Fruit fly (Drosophila melanogaster) whole organism, embryonic: ENCODE results near the gene Nsun2.

Experiments
- ATbp ChIP-seq: fragments of 200-800 bp; sonication (Bioruptor generic); optimal IDR thresholded peaks from 2 replicates; lab custom pipeline; 2017; ENCODE audit warnings: missing biosample characterization, mild to moderate bottlenecking, missing genetic modification characterization, missing genetic modification reagents
- Atf-2 ChIP-seq: fragments of 200-800 bp; sonication (Bioruptor generic); optimal IDR thresholded peaks from 2 replicates; lab custom pipeline; 2016; ENCODE audit warnings: missing biosample characterization, missing genetic modification characterization
- BtbVII ChIP-seq: fragments of 200-800 bp; sonication (Bioruptor generic); optimal IDR thresholded peaks from 3 replicates; lab custom pipeline; 2017; ENCODE audit warnings: missing biosample characterization, mild to moderate bottlenecking, missing genetic modification characterization
- CG11085 ChIP-seq: fragments of 200-800 bp; sonication (Bioruptor generic); IDR thresholded peaks from 2 replicates; pipeline ENCODE4 v1.3.6; 2022; ENCODE audit warnings: missing biosample characterization, missing genetic modification characterization
- CG12942 ChIP-seq: fragments of 200-800 bp; sonication (Bioruptor generic); optimal IDR thresholded peaks from 3 replicates; lab custom pipeline; 2016; ENCODE audit warnings: missing biosample characterization, missing genetic modification characterization
- CG13296 ChIP-seq: fragments of 200-800 bp; sonication (Bioruptor generic); optimal IDR thresholded peaks from 3 replicates; lab custom pipeline; 2018; ENCODE audit warnings: missing biosample characterization, mild to moderate bottlenecking, missing genetic modification characterization
- CG14965 ChIP-seq: fragments of 200-800 bp; sonication (Bioruptor generic); optimal IDR thresholded peaks from 2 replicates; lab custom pipeline; 2016; ENCODE audit warnings: missing biosample characterization, missing genetic modification characterization, borderline replicate concordance
- CG16813 ChIP-seq: fragments of 200-800 bp; sonication (Bioruptor generic); IDR thresholded peaks from 3 replicates; pipeline ENCODE4 v1.3.6; 2022; ENCODE audit warnings: missing biosample characterization, missing genetic modification characterization; ENCODE audit not compliant: partially characterized antibody
- CG17328 ChIP-seq: fragments of 200-800 bp; sonication (Bioruptor generic); IDR thresholded peaks from 2 replicates; pipeline ENCODE4 v1.3.6; 2022; ENCODE audit warnings: missing biosample characterization, missing genetic modification characterization
- CG17361 ChIP-seq: fragments of 200-800 bp; sonication (Bioruptor generic); IDR thresholded peaks from 3 replicates; pipeline ENCODE4 v1.3.6; 2022; ENCODE audit warnings: missing biosample characterization, missing genetic modification characterization
- CG2120 ChIP-seq: fragments of 200-800 bp; sonication (Bioruptor generic); optimal IDR thresholded peaks from 3 replicates; lab custom pipeline; 2016; ENCODE audit warnings: missing biosample characterization, missing genetic modification characterization
- CG2129 ChIP-seq: fragments of 200-800 bp; sonication (Bioruptor generic); IDR thresholded peaks from 2 replicates; pipeline ENCODE4 v1.3.6; 2022; ENCODE audit warnings: missing biosample characterization, missing genetic modification characterization; ENCODE audit not compliant: partially characterized antibody
- CG2678 ChIP-seq: fragments of 200-800 bp; sonication (Bioruptor generic); optimal IDR thresholded peaks from 3 replicates; lab custom pipeline; 2019; ENCODE audit warnings: missing biosample characterization, mild to moderate bottlenecking, missing genetic modification characterization, moderate library complexity
- CG30403 ChIP-seq: fragments of 200-800 bp; sonication (Bioruptor generic); optimal IDR thresholded peaks from 3 replicates; lab custom pipeline; 2016; ENCODE audit warnings: missing biosample characterization, missing genetic modification characterization
- CG4282 ChIP-seq: fragments of 200-800 bp; sonication (Bioruptor generic); optimal IDR thresholded peaks from 2 replicates; lab custom pipeline; 2016; ENCODE audit warnings: missing biosample characterization, missing genetic modification characterization
- CG4424 ChIP-seq: fragments of 200-800 bp; sonication (Bioruptor generic); optimal IDR thresholded peaks from 3 replicates; lab custom pipeline; 2016; ENCODE audit warnings: missing biosample characterization, missing genetic modification characterization
- CG4730 ChIP-seq: fragments of 200-800 bp; sonication (Bioruptor generic); IDR thresholded peaks from 2 replicates; pipeline ENCODE4 v1.3.6; 2022; ENCODE audit warnings: missing biosample characterization, missing genetic modification characterization
- CG4820 ChIP-seq: fragments of 200-800 bp; sonication (Bioruptor generic); optimal IDR thresholded peaks from 3 replicates; lab custom pipeline; 2016; ENCODE audit warnings: missing biosample characterization, missing genetic modification characterization
- CG7963 ChIP-seq: fragments of 200-800 bp; sonication (Bioruptor generic); IDR thresholded peaks from 3 replicates; pipeline ENCODE4 v1.3.6; 2022; ENCODE audit warnings: missing biosample characterization, missing genetic modification characterization; ENCODE audit not compliant: partially characterized antibody
- CG9215 ChIP-seq: fragments of 200-800 bp; sonication (Bioruptor generic); IDR thresholded peaks from 2 replicates; pipeline ENCODE4 v1.3.6; 2022; ENCODE audit warnings: missing biosample characterization, missing genetic modification characterization
- CG9727 ChIP-seq: fragments of 200-800 bp; sonication (Bioruptor generic); optimal IDR thresholded peaks from 3 replicates; lab custom pipeline; 2017; ENCODE audit warnings: missing biosample characterization, mild to moderate bottlenecking, missing genetic modification characterization
- CoRest ChIP-seq: fragments of 200-800 bp; sonication (Bioruptor generic); optimal IDR thresholded peaks from 3 replicates; lab custom pipeline; 2018; ENCODE audit warnings: missing biosample characterization, mild to moderate bottlenecking, missing genetic modification characterization, moderate library complexity
- CrebB ChIP-seq: fragments of 200-800 bp; sonication (Bioruptor generic); optimal IDR thresholded peaks from 3 replicates; lab custom pipeline; 2018; ENCODE audit warnings: missing biosample characterization, mild to moderate bottlenecking, missing genetic modification characterization
- Dip3 ChIP-seq: fragments of 200-800 bp; sonication (Bioruptor generic); optimal IDR thresholded peaks from 3 replicates; lab custom pipeline; 2016; ENCODE audit warnings: missing biosample characterization, missing genetic modification characterization
- Dp ChIP-seq: fragments of 200-800 bp; sonication (Bioruptor generic); optimal IDR thresholded peaks from 2 replicates; lab custom pipeline; 2018; ENCODE audit warnings: missing biosample characterization, mild to moderate bottlenecking, missing genetic modification characterization, moderate library complexity
- E2f1 ChIP-seq: fragments of 200-800 bp; sonication (Bioruptor generic); IDR thresholded peaks from 2 replicates; pipeline ENCODE4 v1.3.6; 2022; ENCODE audit warnings: missing biosample characterization, missing genetic modification characterization
- HHEX ChIP-seq: fragments of 200-800 bp; sonication (Bioruptor generic); optimal IDR thresholded peaks from 3 replicates; lab custom pipeline; 2017; ENCODE audit warnings: missing biosample characterization, mild to moderate bottlenecking, missing genetic modification characterization, missing genetic modification reagents
- Hand ChIP-seq: fragments of 200-800 bp; sonication (Bioruptor generic); optimal IDR thresholded peaks from 2 replicates; lab custom pipeline; 2017; ENCODE audit warnings: mild to moderate bottlenecking, missing biosample characterization, missing genetic modification reagents, missing genetic modification characterization
- Hey ChIP-seq: fragments of 200-800 bp; sonication (Bioruptor generic); optimal IDR thresholded peaks from 3 replicates; lab custom pipeline; 2018; ENCODE audit warnings: missing biosample characterization, mild to moderate bottlenecking, missing genetic modification characterization
- Hr3 ChIP-seq: fragments of 200-800 bp; sonication (Bioruptor generic); optimal IDR thresholded peaks from 3 replicates; lab custom pipeline; 2016; ENCODE audit warnings: missing biosample characterization, missing genetic modification characterization
- Kr ChIP-seq: fragments of 200-800 bp; sonication (Bioruptor generic); optimal IDR thresholded peaks from 2 replicates; lab custom pipeline; 2017; ENCODE audit warnings: missing biosample characterization, mild to moderate bottlenecking, missing genetic modification characterization
- NC2α ChIP-seq: fragments of 200-800 bp; sonication (Bioruptor generic); optimal IDR thresholded peaks from 2 replicates; lab custom pipeline; 2016; ENCODE audit warnings: missing biosample characterization, missing genetic modification characterization
- Opbp ChIP-seq: fragments of 200-800 bp; sonication (Bioruptor generic); IDR thresholded peaks from 3 replicates; pipeline ENCODE4 v1.3.6; 2022; ENCODE audit warnings: missing biosample characterization, missing genetic modification characterization; ENCODE audit not compliant: partially characterized antibody
- Pdp1 ChIP-seq, 2 experiments: fragments of 200-800 bp; sonication (Bioruptor generic); optimal IDR thresholded peaks; 3 replicates each; lab custom pipeline; 2016; ENCODE audit warnings: missing biosample characterization in 2 of 2, missing genetic modification characterization in 2 of 2, mild to moderate bottlenecking in 1 of 2, moderate library complexity in 1 of 2
- Sin3A ChIP-seq: fragments of >200 bp; optimal IDR thresholded peaks from 2 replicates; lab custom pipeline; 2018
- Trl ChIP-seq, 3 experiments: fragments of >200 bp in 2 of 3; fragments of 200-800 bp in 1 of 3; sonication (Bioruptor generic) in 1 of 3; optimal IDR thresholded peaks; 2 replicates in 1 of 3; 3 replicates in 2 of 3; lab custom pipeline; 2016 to 2017; ENCODE audit warnings: missing biosample characterization in 1 of 3, missing genetic modification characterization in 1 of 3
- abd-A ChIP-seq: fragments of 200-800 bp; sonication (Bioruptor generic); optimal IDR thresholded peaks from 3 replicates; lab custom pipeline; 2019; ENCODE audit warnings: missing biosample characterization, mild to moderate bottlenecking, missing genetic modification characterization, moderate library complexity
- amos ChIP-seq: fragments of 200-800 bp; sonication (Bioruptor generic); IDR thresholded peaks from 2 replicates; pipeline ENCODE4 v1.3.6; 2022; ENCODE audit warnings: missing biosample characterization, missing genetic modification characterization; ENCODE audit not compliant: partially characterized antibody
- chif ChIP-seq, 2 experiments: fragments of 200-800 bp; sonication (Bioruptor generic); optimal IDR thresholded peaks; 3 replicates each; lab custom pipeline; 2016; ENCODE audit warnings: missing biosample characterization in 2 of 2, missing genetic modification characterization in 2 of 2
- croc ChIP-seq: fragments of 200-800 bp; sonication (Bioruptor generic); conservative IDR thresholded peaks from 3 replicates; pipeline ENCODE4 v1.3.6; 2022; ENCODE audit warnings: missing biosample characterization, missing genetic modification characterization
- dan ChIP-seq: fragments of 200-800 bp; sonication (Bioruptor generic); IDR thresholded peaks from 2 replicates; pipeline ENCODE4 v1.3.6; 2022; ENCODE audit warnings: missing biosample characterization, missing genetic modification characterization
- dmrt99B ChIP-seq: fragments of 200-800 bp; sonication (Bioruptor generic); optimal IDR thresholded peaks from 2 replicates; lab custom pipeline; 2018; ENCODE audit warnings: missing biosample characterization, mild to moderate bottlenecking, missing genetic modification characterization, moderate library complexity
- gfzf ChIP-seq: fragments of 200-800 bp; sonication (Bioruptor generic); optimal IDR thresholded peaks from 2 replicates; lab custom pipeline; 2016; ENCODE audit warnings: missing biosample characterization, mild to moderate bottlenecking, missing genetic modification characterization, moderate library complexity
- kah ChIP-seq: fragments of 200-800 bp; sonication (Bioruptor generic); optimal IDR thresholded peaks from 2 replicates; lab custom pipeline; 2018; ENCODE audit warnings: missing biosample characterization, mild to moderate bottlenecking, missing genetic modification characterization
- nerfin-1 ChIP-seq: fragments of 200-800 bp; sonication (Bioruptor generic); optimal IDR thresholded peaks from 3 replicates; lab custom pipeline; 2019; ENCODE audit warnings: missing biosample characterization, mild to moderate bottlenecking, missing genetic modification characterization, moderate library complexity
- pb ChIP-seq: fragments of 200-800 bp; sonication (Bioruptor generic); optimal IDR thresholded peaks from 3 replicates; lab custom pipeline; 2016; ENCODE audit warnings: missing biosample characterization, missing genetic modification characterization
- peb ChIP-seq: fragments of 200-800 bp; sonication (Bioruptor generic); IDR thresholded peaks from 2 replicates; pipeline ENCODE4 v1.3.6; 2022; ENCODE audit warnings: missing biosample characterization, missing genetic modification characterization
- sens-2 ChIP-seq: fragments of 200-800 bp; sonication (Bioruptor generic); IDR thresholded peaks from 2 replicates; pipeline ENCODE4 v1.3.6; 2022; ENCODE audit warnings: missing biosample characterization, missing genetic modification characterization
- tin ChIP-seq: fragments of 200-800 bp; sonication (Bioruptor generic); optimal IDR thresholded peaks from 3 replicates; lab custom pipeline; 2016; ENCODE audit warnings: missing biosample characterization, missing genetic modification characterization
- trh ChIP-seq: fragments of 200-800 bp; sonication (Bioruptor generic); optimal IDR thresholded peaks from 2 replicates; lab custom pipeline; 2016; ENCODE audit warnings: missing biosample characterization, missing genetic modification characterization

Nsun2 gene

dm6 chrX:4131049-4131629 is 17.6 kb upstream of the Nsun2 start, which contains the start of gene GlcAT-I:
GlcAT-I (plus strand) TSS chrX:4131211.
- TF ChIP-seq amos (GFP tag; lab: Robert Waterston, UW): peak; percentile 62
- no peak for TF ChIP-seq CG14965 (GFP tag; lab: Kevin White, UChicago)
- TF ChIP-seq gfzf (GFP tag; lab: Kevin White, UChicago): peak; percentile 76
- no peak for TF ChIP-seq CG9215 (GFP tag; lab: Robert Waterston, UW)
- TF ChIP-seq CrebB (tag; lab: Kevin White, UChicago): no peak
- TF ChIP-seq CG4820: no peak
- no peak for TF ChIP-seq Atf-2
- TF ChIP-seq BtbVII (GFP tag; lab: Kevin White, UChicago): no peak
- no peak for TF ChIP-seq trh (GFP tag; lab: Kevin White, UChicago)
- TF ChIP-seq Dip3 (GFP tag; lab: Kevin White, UChicago): no peak
- no peak for TF ChIP-seq CG2120 (GFP tag; lab: Kevin White, UChicago)
- no peak for TF ChIP-seq peb
- no peak for TF ChIP-seq E2f1 (GFP tag; lab: Robert Waterston, UW)
- TF ChIP-seq CG13296 (GFP tag; lab: Kevin White, UChicago): no peak
- no peak for TF ChIP-seq CG9727
- no peak for TF ChIP-seq HHEX (GFP tag; lab: Kevin White, UChicago)
- no peak for TF ChIP-seq CG2678 (tag; lab: Kevin White, UChicago)
- TF ChIP-seq Hr3 (GFP tag; lab: Kevin White, UChicago): no peak
- TF ChIP-seq CG30403 (GFP tag; lab: Kevin White, UChicago): no peak
- no peak for TF ChIP-seq dan (GFP tag; lab: Robert Waterston, UW)
- peak; percentile 58 for TF ChIP-seq CG16813 (GFP tag; lab: Robert Waterston, UW)
- no peak for TF ChIP-seq chif (GFP tag; optimal IDR thresholded peaks at IDR 0.05; lab: Kevin White, UChicago)
- no peak for TF ChIP-seq Hey (tag; lab: Kevin White, UChicago)
- TF ChIP-seq NC2α: no peak
- TF ChIP-seq CG4424 (GFP tag; lab: Kevin White, UChicago): no peak
- no peak for TF ChIP-seq CG17328
- no peak for TF ChIP-seq sens-2 (GFP tag; lab: Robert Waterston, UW)
- TF ChIP-seq Dp (GFP tag; lab: Kevin White, UChicago): peak; percentile 28
- peak; percentile 20; the same call in 1 of the 3 replicates for TF ChIP-seq CG7963 (GFP tag; lab: Robert Waterston, UW)
- no peak for TF ChIP-seq Hand (GFP tag; lab: Kevin White, UChicago)
- peak; percentile 13 for TF ChIP-seq Sin3A
- no peak for TF ChIP-seq Pdp1 (GFP tag; optimal IDR thresholded peaks at IDR 0.05; lab: Kevin White, UChicago)
- TF ChIP-seq Kr (GFP tag; lab: Kevin White, UChicago): no peak
- TF ChIP-seq CG4730 (GFP tag; lab: Robert Waterston, UW): no peak
- no peak for TF ChIP-seq Trl (optimal IDR thresholded peaks at IDR 0.05; lab: Kevin White, UChicago)
- TF ChIP-seq Trl (GFP tag; optimal IDR thresholded peaks at IDR 0.05; lab: Kevin White, UChicago): no peak
- no peak for TF ChIP-seq kah (GFP tag; lab: Kevin White, UChicago)
- no peak for TF ChIP-seq CG11085 (GFP tag; lab: Robert Waterston, UW)
- no peak for TF ChIP-seq croc (GFP tag; lab: Robert Waterston, UW)
- no peak for TF ChIP-seq dmrt99B (tag; lab: Kevin White, UChicago)
- TF ChIP-seq CG2129 (GFP tag; lab: Robert Waterston, UW): no peak
- TF ChIP-seq CG4282 (GFP tag; lab: Kevin White, UChicago): no peak
- TF ChIP-seq CG12942 (GFP tag; lab: Kevin White, UChicago): no peak
- no peak for TF ChIP-seq tin (GFP tag; lab: Kevin White, UChicago)
- TF ChIP-seq CoRest (tag; lab: Kevin White, UChicago): no peak
- no peak for TF ChIP-seq nerfin-1
- no peak for TF ChIP-seq pb
- peak; percentile 61; the same call in 1 of the 3 replicates for TF ChIP-seq Opbp (GFP tag; lab: Robert Waterston, UW)
- TF ChIP-seq CG17361 (GFP tag; lab: Robert Waterston, UW): no peak
- TF ChIP-seq abd-A (tag; lab: Kevin White, UChicago): no peak
- no peak for TF ChIP-seq ATbp (GFP tag; lab: Kevin White, UChicago)
